Worm (Caenorhabditis elegans): Measurements from ENCODE around the gene srh-125.

- no peak for TF ChIP-seq elt-1 (tag; optimal IDR thresholded peaks at IDR 0.05)
- no peak for TF ChIP-seq unc-62 (GFP tag; optimal IDR thresholded peaks at IDR 0.05)
These were observed 38.3 kb upstream of the srh-125 start, which contains the start of gene srb-18 for ce11 chrV:7514939-7515338.

Measured in whole organism, L3 larva.